Fruit fly (Drosophila melanogaster) whole organism, embryonic: ENCODE results near the gene IntS14.

Experiments
- BEAF-32 ChIP-seq: fragments of 200-800 bp; sonication (Bioruptor generic); optimal IDR thresholded peaks from 3 replicates; lab custom pipeline; 2017; ENCODE audit warnings: missing biosample characterization, missing genetic modification characterization, mild to moderate bottlenecking, moderate library complexity, missing genetic modification reagents
- Blimp-1 ChIP-seq: fragments of 200-800 bp; sonication (Bioruptor generic); optimal IDR thresholded peaks from 3 replicates; lab custom pipeline; 2018; ENCODE audit warnings: missing biosample characterization, missing genetic modification characterization, mild to moderate bottlenecking, moderate library complexity, missing genetic modification reagents
- CG10267 ChIP-seq: fragments of 200-800 bp; sonication (Bioruptor generic); optimal IDR thresholded peaks from 2 replicates; lab custom pipeline; 2018; ENCODE audit warnings: missing biosample characterization, mild to moderate bottlenecking, missing genetic modification characterization, moderate library complexity
- CG10274 ChIP-seq: fragments of 200-800 bp; sonication (Bioruptor generic); optimal IDR thresholded peaks from 3 replicates; lab custom pipeline; 2017; ENCODE audit warnings: missing biosample characterization, mild to moderate bottlenecking, missing genetic modification characterization
- CG11085 ChIP-seq: fragments of 200-800 bp; sonication (Bioruptor generic); IDR thresholded peaks from 2 replicates; pipeline ENCODE4 v1.3.6; 2022; ENCODE audit warnings: missing biosample characterization, missing genetic modification characterization
- CG11456 ChIP-seq: fragments of 200-800 bp; sonication (Bioruptor generic); IDR thresholded peaks from 3 replicates; pipeline ENCODE4 v1.3.6; 2022; ENCODE audit warnings: missing biosample characterization, missing genetic modification characterization
- CG11695 ChIP-seq: fragments of 200-800 bp; sonication (Bioruptor generic); IDR thresholded peaks from 3 replicates; pipeline ENCODE4 v1.3.6; 2022; ENCODE audit warnings: missing biosample characterization, missing genetic modification characterization
- CG18619 ChIP-seq: fragments of 200-800 bp; sonication (Bioruptor generic); optimal IDR thresholded peaks from 3 replicates; lab custom pipeline; 2017; ENCODE audit warnings: missing biosample characterization, mild to moderate bottlenecking, missing genetic modification characterization
- CG2116 ChIP-seq: fragments of 200-800 bp; sonication (Bioruptor generic); optimal IDR thresholded peaks from 3 replicates; lab custom pipeline; 2018; ENCODE audit warnings: missing biosample characterization, mild to moderate bottlenecking, missing genetic modification characterization
- CG2678 ChIP-seq: fragments of 200-800 bp; sonication (Bioruptor generic); optimal IDR thresholded peaks from 3 replicates; lab custom pipeline; 2019; ENCODE audit warnings: missing biosample characterization, mild to moderate bottlenecking, missing genetic modification characterization, moderate library complexity
- CG2875 ChIP-seq: fragments of 200-800 bp; sonication (Bioruptor generic); optimal IDR thresholded peaks from 2 replicates; lab custom pipeline; 2017; ENCODE audit warnings: missing biosample characterization, mild to moderate bottlenecking, missing genetic modification characterization, missing genetic modification reagents
- CG32532 ChIP-seq: fragments of 200-800 bp; sonication (Bioruptor generic); IDR thresholded peaks from 2 replicates; pipeline ENCODE4 v1.3.6; 2022; ENCODE audit warnings: missing biosample characterization, missing genetic modification characterization
- CG34376 ChIP-seq: fragments of 200-800 bp; sonication (Bioruptor generic); optimal IDR thresholded peaks from 2 replicates; lab custom pipeline; 2018; ENCODE audit warnings: missing biosample characterization, mild to moderate bottlenecking, missing genetic modification characterization
- CG4404 ChIP-seq: fragments of 200-800 bp; sonication (Bioruptor generic); IDR thresholded peaks from 2 replicates; pipeline ENCODE4 v1.3.6; 2022; ENCODE audit warnings: missing biosample characterization, missing genetic modification characterization
- CG4820 ChIP-seq: fragments of 200-800 bp; sonication (Bioruptor generic); optimal IDR thresholded peaks from 3 replicates; lab custom pipeline; 2016; ENCODE audit warnings: missing biosample characterization, missing genetic modification characterization
- CG6689 ChIP-seq: fragments of 200-800 bp; sonication (Bioruptor generic); IDR thresholded peaks from 2 replicates; pipeline ENCODE4 v1.3.6; 2022; ENCODE audit warnings: missing biosample characterization, missing genetic modification characterization
- CG6813 ChIP-seq: fragments of 200-800 bp; sonication (Bioruptor generic); optimal IDR thresholded peaks from 2 replicates; lab custom pipeline; 2017; ENCODE audit warnings: missing biosample characterization, missing genetic modification characterization, mild to moderate bottlenecking, moderate library complexity, missing genetic modification reagents
- CG8944 ChIP-seq: fragments of 200-800 bp; sonication (Bioruptor generic); optimal IDR thresholded peaks from 3 replicates; lab custom pipeline; 2016; ENCODE audit warnings: missing biosample characterization, missing genetic modification characterization
- CG9817 ChIP-seq: fragments of 200-800 bp; sonication (Bioruptor generic); optimal IDR thresholded peaks from 2 replicates; lab custom pipeline; 2018; ENCODE audit warnings: missing biosample characterization, mild to moderate bottlenecking, missing genetic modification characterization, moderate library complexity
- Camta ChIP-seq: fragments of 200-800 bp; sonication (Bioruptor generic); optimal IDR thresholded peaks from 2 replicates; lab custom pipeline; 2016; ENCODE audit warnings: missing biosample characterization, missing genetic modification characterization
- Doc2 ChIP-seq: fragments of 200-800 bp; sonication (Bioruptor generic); IDR thresholded peaks from 2 replicates; pipeline ENCODE4 v1.3.6; 2022; ENCODE audit warnings: missing biosample characterization, missing genetic modification characterization
- Dp ChIP-seq: fragments of 200-800 bp; sonication (Bioruptor generic); optimal IDR thresholded peaks from 2 replicates; lab custom pipeline; 2018; ENCODE audit warnings: missing biosample characterization, mild to moderate bottlenecking, missing genetic modification characterization, moderate library complexity
- HmgD ChIP-seq: fragments of 200-800 bp; sonication (Bioruptor generic); optimal IDR thresholded peaks from 3 replicates; lab custom pipeline; 2016; ENCODE audit warnings: missing biosample characterization, missing genetic modification characterization
- Lpt ChIP-seq: fragments of >200 bp; optimal IDR thresholded peaks from 2 replicates; lab custom pipeline; 2018; ENCODE audit warnings: missing biosample characterization, missing genetic modification characterization
- Pdp1 ChIP-seq, 2 experiments: fragments of 200-800 bp; sonication (Bioruptor generic); optimal IDR thresholded peaks; 3 replicates each; lab custom pipeline; 2016; ENCODE audit warnings: missing biosample characterization in 2 of 2, missing genetic modification characterization in 2 of 2, mild to moderate bottlenecking in 1 of 2, moderate library complexity in 1 of 2
- Sox102F ChIP-seq: fragments of 200-800 bp; sonication (Bioruptor generic); optimal IDR thresholded peaks from 2 replicates; lab custom pipeline; 2018; ENCODE audit warnings: missing biosample characterization, mild to moderate bottlenecking, missing genetic modification characterization, moderate library complexity
- Spps ChIP-seq: fragments of 200-800 bp; sonication (Bioruptor generic); optimal IDR thresholded peaks from 2 replicates; lab custom pipeline; 2018; ENCODE audit warnings: missing biosample characterization, mild to moderate bottlenecking, missing genetic modification characterization
- TFAM ChIP-seq: fragments of 200-800 bp; sonication (Bioruptor generic); optimal IDR thresholded peaks from 2 replicates; lab custom pipeline; 2017; ENCODE audit warnings: missing biosample characterization, missing genetic modification characterization, inconsistent platforms
- ci ChIP-seq: fragments of 200-800 bp; sonication (Bioruptor generic); IDR thresholded peaks from 3 replicates; pipeline ENCODE4 v1.3.6; 2022; ENCODE audit warnings: missing biosample characterization, missing genetic modification characterization
- corto ChIP-seq: fragments of 200-800 bp; sonication (Bioruptor generic); optimal IDR thresholded peaks from 2 replicates; lab custom pipeline; 2016; ENCODE audit warnings: missing biosample characterization, mild to moderate bottlenecking, missing genetic modification characterization, moderate library complexity
- dimm ChIP-seq: fragments of 200-800 bp; sonication (Bioruptor generic); IDR thresholded peaks from 2 replicates; pipeline ENCODE4 v1.3.6; 2022; ENCODE audit warnings: missing biosample characterization, missing genetic modification characterization
- disco-r ChIP-seq: fragments of 200-800 bp; sonication (Bioruptor generic); optimal IDR thresholded peaks from 2 replicates; lab custom pipeline; 2016; ENCODE audit warnings: missing biosample characterization, missing genetic modification characterization
- dmrt11E ChIP-seq: fragments of 200-800 bp; sonication (Bioruptor generic); optimal IDR thresholded peaks from 3 replicates; lab custom pipeline; 2018; ENCODE audit warnings: missing biosample characterization, mild to moderate bottlenecking, missing genetic modification characterization, moderate library complexity
- gsb ChIP-seq: fragments of 200-800 bp; sonication (Bioruptor generic); IDR thresholded peaks from 2 replicates; pipeline ENCODE4 v1.3.6; 2022; ENCODE audit warnings: missing biosample characterization, missing genetic modification characterization
- lov ChIP-seq, 2 experiments: fragments of 200-800 bp in 1 of 2; fragments of >200 bp in 1 of 2; sonication (Bioruptor generic) in 1 of 2; IDR thresholded peaks in 1 of 2; optimal IDR thresholded peaks in 1 of 2; 2 replicates in 1 of 2; 3 replicates in 1 of 2; pipeline versions ENCODE4 v1.3.6 to Lab custom; 2017 to 2022; ENCODE audit warnings: missing biosample characterization in 1 of 2, missing genetic modification characterization in 1 of 2
- mam ChIP-seq: fragments of 200-800 bp; sonication (Bioruptor generic); optimal IDR thresholded peaks from 3 replicates; lab custom pipeline; 2016; ENCODE audit warnings: missing biosample characterization, missing genetic modification characterization
- nerfin-2 ChIP-seq: fragments of 200-800 bp; sonication (Bioruptor generic); IDR thresholded peaks from 2 replicates; pipeline ENCODE4 v1.3.6; 2022; ENCODE audit warnings: missing biosample characterization, missing genetic modification characterization; ENCODE audit not compliant: partially characterized antibody
- p53 ChIP-seq: fragments of 200-800 bp; sonication (Bioruptor generic); optimal IDR thresholded peaks from 2 replicates; lab custom pipeline; 2016; ENCODE audit warnings: missing biosample characterization, missing genetic modification characterization
- pan ChIP-seq, 4 experiments: fragments of >200 bp in 3 of 4; fragments of 200-800 bp in 1 of 4; sonication (Bioruptor generic) in 1 of 4; optimal IDR thresholded peaks in 3 of 4; IDR thresholded peaks in 1 of 4; 2 replicates each; pipeline versions ENCODE4 v1.3.6 to Lab custom; 2017 to 2022; ENCODE audit warnings: missing biosample characterization in 2 of 4, missing genetic modification characterization in 2 of 4, mixed read lengths in 1 of 4
- pb ChIP-seq: fragments of 200-800 bp; sonication (Bioruptor generic); optimal IDR thresholded peaks from 3 replicates; lab custom pipeline; 2016; ENCODE audit warnings: missing biosample characterization, missing genetic modification characterization
- shn ChIP-seq: fragments of 200-800 bp; sonication (Bioruptor generic); optimal IDR thresholded peaks from 3 replicates; lab custom pipeline; 2016; ENCODE audit warnings: missing biosample characterization, missing genetic modification characterization
- sim ChIP-seq: fragments of 200-800 bp; sonication (Bioruptor generic); IDR thresholded peaks from 2 replicates; pipeline ENCODE4 v1.3.6; 2022; ENCODE audit warnings: missing biosample characterization, missing genetic modification characterization
- so ChIP-seq: fragments of 200-800 bp; sonication (Bioruptor generic); IDR thresholded peaks from 3 replicates; pipeline ENCODE4 v1.3.6; 2022; ENCODE audit warnings: missing biosample characterization, missing genetic modification characterization
- sug ChIP-seq: fragments of 200-800 bp; optimal IDR thresholded peaks from 2 replicates; lab custom pipeline; 2019; ENCODE audit warnings: missing biosample characterization, mild to moderate bottlenecking, missing genetic modification characterization, moderate library complexity
- tgo ChIP-seq: fragments of 200-800 bp; sonication (Bioruptor generic); IDR thresholded peaks from 3 replicates; pipeline ENCODE4 v1.3.6; 2022; ENCODE audit warnings: missing biosample characterization, missing genetic modification characterization
- wor ChIP-seq: fragments of 200-800 bp; sonication (Bioruptor generic); IDR thresholded peaks from 2 replicates; pipeline ENCODE4 v1.3.6; 2022; ENCODE audit warnings: missing biosample characterization, missing genetic modification characterization
- zen ChIP-seq: fragments of 200-800 bp; sonication (Bioruptor generic); optimal IDR thresholded peaks from 3 replicates; lab custom pipeline; 2018; ENCODE audit warnings: missing biosample characterization, mild to moderate bottlenecking, missing genetic modification characterization, moderate library complexity

The IntS14 gene

dm6 chr2L:1144371-1145360 lies 19.6 kb upstream of the IntS14 start (continued):
- TF ChIP-seq sim (GFP tag; lab: Robert Waterston, UW): peak; percentile 29; the same call in 1 of the 2 replicates
- peak; percentile 31 for TF ChIP-seq CG18619
- TF ChIP-seq CG4820 (GFP tag; lab: Kevin White, UChicago): peak; percentile 33
- TF ChIP-seq Sox102F (GFP tag; lab: Kevin White, UChicago): peak; percentile 79
- TF ChIP-seq CG11456: no peak
- no peak for TF ChIP-seq wor
- TF ChIP-seq CG11085 (GFP tag; lab: Robert Waterston, UW): no peak
- TF ChIP-seq nerfin-2 (GFP tag; lab: Robert Waterston, UW): no peak
- no peak for TF ChIP-seq p53 (GFP tag; lab: Kevin White, UChicago)
- TF ChIP-seq CG9817 (tag; lab: Kevin White, UChicago): peak; percentile 54
- TF ChIP-seq Blimp-1 (GFP tag; lab: Kevin White, UChicago): peak; percentile 72
- peak; percentile 25 for TF ChIP-seq CG2875 (GFP tag; lab: Kevin White, UChicago)
- no peak for TF ChIP-seq lov (optimal IDR thresholded peaks at IDR 0.05; lab: Kevin White, UChicago)
- TF ChIP-seq lov (GFP tag; IDR thresholded peaks at IDR 0.05; lab: Robert Waterston, UW): no peak
- peak; percentile 18 for TF ChIP-seq Camta
- no peak for TF ChIP-seq disco-r (GFP tag; lab: Kevin White, UChicago)
- peak in 1 of 2 experiments; percentile 82 for TF ChIP-seq Pdp1 (GFP tag; optimal IDR thresholded peaks at IDR 0.05; lab: Kevin White, UChicago)
- peak; percentile 28 for TF ChIP-seq CG10274 (GFP tag; lab: Kevin White, UChicago)
- no peak for TF ChIP-seq TFAM (GFP tag; lab: Kevin White, UChicago)
- TF ChIP-seq CG32532 (GFP tag; lab: Robert Waterston, UW): 0 out of 2 replicates have a peak, but pooled peaks have one; percentile 18
- TF ChIP-seq tgo (GFP tag; lab: Robert Waterston, UW): peak; percentile 49; the same call in 2 of the 3 replicates
- peak; percentile 30; the same call in 1 of the 3 replicates for TF ChIP-seq CG11695
- TF ChIP-seq sug: peak; percentile 41
- no peak for TF ChIP-seq Dp (GFP tag; lab: Kevin White, UChicago)
- TF ChIP-seq CG34376 (GFP tag; lab: Kevin White, UChicago): no peak
- no peak for TF ChIP-seq dimm (GFP tag; lab: Robert Waterston, UW)
- no peak for TF ChIP-seq pan (optimal IDR thresholded peaks at IDR 0.05; lab: Kevin White, UChicago)
- TF ChIP-seq pan (GFP tag; optimal IDR thresholded peaks at IDR 0.05 in 1 of 2, IDR thresholded peaks at IDR 0.05 in 1 of 2): peak in 1 of 2 experiments; percentile 40
- peak; percentile 14 for TF ChIP-seq CG8944 (GFP tag; lab: Kevin White, UChicago)
- no peak for TF ChIP-seq Lpt (GFP tag; lab: Kevin White, UChicago)
- peak; percentile 5 for TF ChIP-seq zen (tag; lab: Kevin White, UChicago)
- TF ChIP-seq dmrt11E: peak; percentile 47
- no peak for TF ChIP-seq Spps (tag; lab: Kevin White, UChicago)
- peak; percentile 69; the same call in 2 of the 3 replicates for TF ChIP-seq ci (GFP tag; lab: Robert Waterston, UW)
- peak; percentile 52 for TF ChIP-seq mam
- TF ChIP-seq so: no peak
- no peak for TF ChIP-seq pb (GFP tag; lab: Kevin White, UChicago)
- peak; percentile 81 for TF ChIP-seq corto
- TF ChIP-seq CG2116 (GFP tag; lab: Kevin White, UChicago): no peak
- no peak for TF ChIP-seq CG6689 (GFP tag; lab: Robert Waterston, UW)
- peak; percentile 32 for TF ChIP-seq CG10267
- no peak for TF ChIP-seq Doc2 (GFP tag; lab: Robert Waterston, UW)
- no peak for TF ChIP-seq CG6813 (GFP tag; lab: Kevin White, UChicago)
- 0 out of 2 replicates have a peak, but pooled peaks have one; percentile 27 for TF ChIP-seq CG4404
- TF ChIP-seq shn (GFP tag; lab: Kevin White, UChicago): no peak
- no peak for TF ChIP-seq HmgD (GFP tag; lab: Kevin White, UChicago)
- no peak for TF ChIP-seq gsb (GFP tag; lab: Robert Waterston, UW)
- peak; percentile 81 for TF ChIP-seq CG2678 (tag; lab: Kevin White, UChicago)
- no peak for TF ChIP-seq BEAF-32 (GFP tag; lab: Kevin White, UChicago)
